Worm (Caenorhabditis elegans) whole organism, young adult: ENCODE results near the gene C05E7.3.

Experiments
- C06A6.2 ChIP-seq: fragments of 200-800 bp; sonication (Bioruptor generic); conservative IDR thresholded peaks from 2 replicates; pipeline ENCODE4 v1.3.6; 2022; ENCODE audit warnings: missing genetic modification characterization, missing compliant biosample characterization
- F22D6.2 ChIP-seq: sonication (generic microtip); optimal IDR thresholded peaks from 2 replicates; lab custom pipeline; 2016; ENCODE audit warnings: mild to moderate bottlenecking, missing genetic modification characterization, missing compliant biosample characterization
- F49E8.2 ChIP-seq: sonication (generic microtip); optimal IDR thresholded peaks from 3 replicates; lab custom pipeline; 2017; ENCODE audit warnings: missing genetic modification characterization, mild to moderate bottlenecking, missing compliant biosample characterization, antibody characterized with exemption, moderate library complexity; ENCODE audit not compliant: insufficient read depth
- Y79H2A.3 ChIP-seq: fragments of 200-800 bp; sonication (Bioruptor generic); conservative IDR thresholded peaks from 2 replicates; pipeline ENCODE4 v1.3.6; 2022; ENCODE audit warnings: missing genetic modification reagents, missing genetic modification characterization, missing compliant biosample characterization
- ama-1 ChIP-seq, 3 experiments: fragments of 150-350 bp in 1 of 3; sonication (generic microtip) in 2 of 3; optimal IDR thresholded peaks; 2 replicates each; lab custom pipeline; 2014 to 2018; ENCODE audit warnings: missing biosample characterization in 2 of 3, missing genetic modification characterization in 2 of 3, missing genetic modification reagents in 2 of 3
- attf-6 ChIP-seq: fragments of 200-800 bp; sonication (Bioruptor generic); IDR thresholded peaks from 2 replicates; pipeline ENCODE4 v1.3.6; 2022; ENCODE audit warnings: missing genetic modification reagents, missing genetic modification characterization, missing compliant biosample characterization
- ccch-3 ChIP-seq: fragments of 200-800 bp; sonication (Bioruptor generic); optimal IDR thresholded peaks from 2 replicates; lab custom pipeline; 2018; ENCODE audit warnings: mild to moderate bottlenecking, missing genetic modification characterization, missing compliant biosample characterization
- cebp-1 ChIP-seq, 2 experiments: fragments of 200-800 bp in 1 of 2; sonication (Bioruptor generic) in 1 of 2; sonication (generic microtip) in 1 of 2; IDR thresholded peaks in 1 of 2; optimal IDR thresholded peaks in 1 of 2; 2 replicates each; pipeline versions ENCODE4 v1.3.6 to Lab custom; 2017 to 2022; ENCODE audit warnings: missing compliant biosample characterization in 2 of 2, missing genetic modification characterization in 2 of 2, mild to moderate bottlenecking in 1 of 2, missing genetic modification reagents in 1 of 2, moderate library complexity in 1 of 2
- cebp-2 ChIP-seq: fragments of 200-800 bp; sonication (Bioruptor generic); IDR thresholded peaks from 2 replicates; pipeline ENCODE4 v1.3.6; 2022; ENCODE audit warnings: missing genetic modification characterization, missing compliant biosample characterization
- ceh-27 ChIP-seq: fragments of 200-800 bp; sonication (Bioruptor generic); optimal IDR thresholded peaks from 2 replicates; lab custom pipeline; 2018; ENCODE audit warnings: mild to moderate bottlenecking, missing genetic modification characterization, moderate library complexity, missing compliant biosample characterization
- dox-1 ChIP-seq: fragments of 200-800 bp; sonication (Bioruptor generic); IDR thresholded peaks from 2 replicates; pipeline ENCODE4 v1.3.6; 2022; ENCODE audit warnings: missing genetic modification reagents, missing genetic modification characterization, missing compliant biosample characterization
- dpff-1 ChIP-seq: sonication (generic microtip); optimal IDR thresholded peaks from 2 replicates; lab custom pipeline; 2017; ENCODE audit warnings: mild to moderate bottlenecking, missing genetic modification characterization, missing compliant biosample characterization
- ets-4 ChIP-seq: fragments of 200-800 bp; sonication (Bioruptor generic); optimal IDR thresholded peaks from 2 replicates; lab custom pipeline; 2018; ENCODE audit warnings: mild to moderate bottlenecking, missing genetic modification characterization, missing compliant biosample characterization
- gei-17 ChIP-seq: fragments of 200-800 bp; sonication (Bioruptor generic); optimal IDR thresholded peaks from 2 replicates; lab custom pipeline; 2018; ENCODE audit warnings: mild to moderate bottlenecking, missing genetic modification characterization, missing compliant biosample characterization
- hrde-1 ChIP-seq: sonication (generic microtip); optimal IDR thresholded peaks from 2 replicates; lab custom pipeline; 2016; ENCODE audit warnings: missing genetic modification characterization, mild to moderate bottlenecking, missing compliant biosample characterization, moderate library complexity, missing genotype, missing genetic modification reagents, borderline replicate concordance
- lin-35 ChIP-seq, 3 experiments: fragments of 150-350 bp in 2 of 3; sonication (generic microtip) in 1 of 3; optimal IDR thresholded peaks; 2 replicates each; lab custom pipeline; 2014 to 2018; ENCODE audit warnings: missing biosample characterization in 3 of 3, missing genetic modification characterization in 3 of 3, missing genetic modification reagents in 3 of 3
- madf-3 ChIP-seq: fragments of 200-800 bp; sonication (Bioruptor generic); IDR thresholded peaks from 2 replicates; pipeline ENCODE4 v1.3.6; 2022; ENCODE audit warnings: missing genetic modification reagents, missing genetic modification characterization, missing compliant biosample characterization
- nhr-120 ChIP-seq: fragments of 200-800 bp; sonication (Bioruptor generic); IDR thresholded peaks from 2 replicates; pipeline ENCODE4 v1.3.6; 2022; ENCODE audit warnings: missing genetic modification characterization, missing compliant biosample characterization
- nhr-80 ChIP-seq: sonication (generic microtip); optimal IDR thresholded peaks from 2 replicates; lab custom pipeline; 2016; ENCODE audit warnings: missing genetic modification characterization, missing compliant biosample characterization
- nhr-90 ChIP-seq: sonication (generic microtip); optimal IDR thresholded peaks from 2 replicates; lab custom pipeline; 2016; ENCODE audit warnings: missing genotype, mild to moderate bottlenecking, missing genetic modification characterization, missing compliant biosample characterization
- rpc-1 ChIP-seq, 2 experiments: fragments of 150-350 bp in 1 of 2; sonication (generic microtip) in 1 of 2; optimal IDR thresholded peaks; 2 replicates each; lab custom pipeline; 2014 to 2018; ENCODE audit warnings: missing biosample characterization in 1 of 2, missing genetic modification characterization in 1 of 2, missing genetic modification reagents in 1 of 2, missing genotype in 1 of 2
- sea-2 ChIP-seq: fragments of 200-800 bp; sonication (Bioruptor generic); IDR thresholded peaks from 2 replicates; pipeline ENCODE4 v1.3.6; 2022; ENCODE audit warnings: missing genetic modification characterization, missing compliant biosample characterization
- snpc-1.3 ChIP-seq: sonication (generic microtip); optimal IDR thresholded peaks from 2 replicates; lab custom pipeline; 2017; ENCODE audit warnings: missing genetic modification characterization, mild to moderate bottlenecking, missing compliant biosample characterization, antibody characterized with exemption, moderate library complexity, missing genotype, missing genetic modification reagents; ENCODE audit not compliant: insufficient read depth
- sptf-2 ChIP-seq: fragments of 200-800 bp; sonication (Bioruptor generic); optimal IDR thresholded peaks from 2 replicates; lab custom pipeline; 2018; ENCODE audit warnings: mild to moderate bottlenecking, missing genetic modification characterization, missing compliant biosample characterization
- unc-130 ChIP-seq: sonication (generic microtip); optimal IDR thresholded peaks from 2 replicates; lab custom pipeline; 2016; ENCODE audit warnings: missing genetic modification reagents, missing genetic modification characterization, missing compliant biosample characterization
- ztf-18 ChIP-seq: sonication (generic microtip); optimal IDR thresholded peaks from 2 replicates; lab custom pipeline; 2016; ENCODE audit warnings: missing genotype, mild to moderate bottlenecking, missing genetic modification characterization, missing compliant biosample characterization
- ztf-28 ChIP-seq: fragments of 200-800 bp; sonication (Bioruptor generic); IDR thresholded peaks from 2 replicates; pipeline ENCODE4 v1.3.6; 2022; ENCODE audit warnings: missing genetic modification reagents, missing genetic modification characterization, missing compliant biosample characterization

C05E7.3 gene

DNA sequence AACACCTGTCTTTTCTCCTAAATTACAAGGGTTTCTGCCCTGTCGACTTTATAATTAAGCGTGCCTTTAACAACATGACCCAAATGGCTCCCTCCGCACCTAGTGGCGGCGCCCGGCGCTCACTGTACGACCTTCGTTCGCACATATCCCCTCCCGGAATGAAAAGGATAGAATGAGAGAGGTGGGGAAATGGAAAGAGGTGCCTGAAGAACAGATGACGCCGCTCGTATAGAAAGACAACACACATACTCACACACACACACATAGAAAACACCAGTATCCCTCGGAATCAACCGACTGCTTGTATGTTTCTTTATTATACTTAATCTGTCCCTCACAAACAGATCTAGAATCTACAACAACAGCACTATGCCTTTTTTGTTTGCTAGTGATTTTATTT lies 36.5 kb downstream of the C05E7.3 start:
- TF ChIP-seq madf-3 (GFP tag; lab: Robert Waterston, UW) (0 out of 2 replicates have a peak, but pooled peaks have one; percentile 30), F22D6.2 (tag; lab: Kevin White, UChicago) (no peak)

DNA sequence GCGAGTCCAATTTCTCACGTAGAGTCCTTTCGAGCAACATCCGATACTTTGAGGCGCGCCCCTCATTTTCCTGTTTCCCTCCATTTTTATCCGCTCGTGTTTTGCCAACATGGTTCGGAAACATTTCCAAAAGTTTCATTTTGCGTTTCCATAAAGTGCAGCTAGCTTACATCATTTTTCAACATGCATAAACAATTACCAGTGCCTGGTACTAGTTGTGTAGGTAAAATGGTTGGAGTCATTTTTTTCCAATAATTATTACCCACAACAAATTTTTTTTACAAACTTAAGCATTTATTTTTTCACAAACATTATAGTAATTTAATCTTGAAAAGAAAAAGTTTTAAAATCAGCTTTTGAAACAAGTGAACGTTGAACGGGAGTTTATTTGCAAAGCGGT lies 37.7 kb downstream of the C05E7.3 start:
- TF ChIP-seq cebp-2, result no peak
- TF ChIP-seq, all 124 proteins: peak for 0

DNA sequence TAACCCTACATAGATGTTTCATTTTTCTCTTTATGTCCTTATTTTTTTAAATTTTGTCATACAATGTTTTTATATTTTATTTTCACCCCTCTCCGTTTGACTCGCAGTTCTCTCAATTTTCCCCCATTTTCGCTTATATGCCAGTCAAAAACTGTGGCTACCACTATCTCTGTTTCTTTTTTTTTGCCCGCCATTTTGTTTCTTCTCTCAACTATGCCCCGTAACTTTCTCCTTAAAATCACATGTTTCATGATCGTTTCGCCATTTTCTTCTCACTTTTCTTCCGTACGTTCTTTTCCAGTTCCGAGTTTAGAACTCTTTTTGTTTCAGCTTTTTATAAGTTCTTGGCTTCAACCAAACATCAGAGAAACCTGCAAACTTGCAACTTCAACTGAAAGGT lies 38.9 kb downstream of the C05E7.3 start, which contains the start of gene pqn-18:
Gene pqn-18 (plus strand): TSS at position 331 of the 400 bp plus-strand sequence.
- TF ChIP-seq Y79H2A.3 (GFP tag; lab: Robert Waterston, UW), result no peak
- TF ChIP-seq F49E8.2, result no peak
- no peak for TF ChIP-seq sptf-2 (GFP tag; lab: Kevin White, UChicago)
- TF ChIP-seq cebp-1 (GFP tag; IDR thresholded peaks at IDR 0.05; lab: Robert Waterston, UW), result no peak
- TF ChIP-seq cebp-1 (tag; optimal IDR thresholded peaks at IDR 0.05; lab: Kevin White, UChicago), result peak; percentile 34
- TF ChIP-seq nhr-80 (tag; lab: Kevin White, UChicago), result peak; percentile 85
- no peak for TF ChIP-seq lin-35 (GFP tag; optimal IDR thresholded peaks at IDR 0.05; lab: Kevin White, UChicago)
- TF ChIP-seq C06A6.2 (GFP tag; lab: Robert Waterston, UW), result no peak

DNA sequence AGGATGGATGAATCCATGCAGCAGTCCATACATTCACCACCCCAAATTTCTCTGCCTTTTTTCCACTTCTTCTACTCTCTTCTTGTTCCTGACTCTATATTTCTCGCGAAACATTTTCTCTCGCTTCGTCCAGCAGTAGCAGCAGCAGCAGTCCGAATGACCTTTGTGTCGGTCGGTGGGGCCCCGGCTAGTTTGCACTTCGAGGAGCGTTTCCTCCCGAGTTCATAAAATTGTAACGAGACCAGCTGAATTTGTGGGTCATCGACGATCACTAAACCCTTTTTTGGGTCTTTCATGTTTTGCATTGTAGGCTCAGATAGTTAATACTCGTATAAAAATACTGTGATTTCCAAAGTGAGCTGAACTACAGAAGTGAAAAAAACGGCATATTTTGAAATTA lies 42.6 kb downstream of the C05E7.3 start:
- TF ChIP-seq rpc-1 (optimal IDR thresholded peaks at IDR 0.05; lab: Kevin White, UChicago), result no peak
- no peak for TF ChIP-seq rpc-1 (tag; optimal IDR thresholded peaks at IDR 0.05; lab: Kevin White, UChicago)

DNA sequence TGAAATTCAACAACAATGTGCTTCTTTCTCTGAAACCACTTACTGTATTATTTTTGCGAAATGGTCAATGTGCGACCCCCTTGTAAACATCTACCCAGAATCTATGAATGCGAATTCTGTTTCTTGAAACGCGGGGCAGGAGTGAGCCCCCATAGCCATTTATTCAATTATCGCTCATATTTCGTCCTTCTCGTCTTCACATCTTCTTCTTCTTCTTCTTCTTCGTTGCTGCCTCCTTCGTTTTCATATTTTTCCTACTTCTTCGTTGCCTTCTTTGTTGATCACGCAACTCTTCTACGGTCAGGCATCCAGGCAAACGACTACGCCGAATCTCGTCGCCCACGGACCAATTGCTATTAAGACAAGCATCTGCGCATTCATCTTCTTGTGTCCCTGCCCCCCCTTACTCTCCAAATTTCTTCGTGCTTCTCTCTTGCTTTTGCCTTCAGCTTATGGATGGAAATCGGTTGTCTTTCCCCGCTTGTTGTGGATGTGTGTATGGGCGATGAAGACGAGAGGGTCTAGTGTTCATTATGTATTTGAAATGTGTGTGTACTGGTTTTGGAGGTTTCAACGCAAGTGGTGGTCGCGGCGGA lies 44.3 kb downstream of the C05E7.3 start:
- TF ChIP-seq ceh-27, result peak; percentile 15
- TF ChIP-seq sea-2 (GFP tag; lab: Robert Waterston, UW), result no peak
- TF ChIP-seq ets-4 (GFP tag; lab: Kevin White, UChicago), result no peak
- no peak for TF ChIP-seq hrde-1 (tag; lab: Kevin White, UChicago)
- no peak for TF ChIP-seq lin-35 (GFP tag; optimal IDR thresholded peaks at IDR 0.05; lab: Kevin White, UChicago)
- TF ChIP-seq snpc-1.3 (tag; lab: Kevin White, UChicago), result no peak
- no peak for TF ChIP-seq ztf-28

DNA sequence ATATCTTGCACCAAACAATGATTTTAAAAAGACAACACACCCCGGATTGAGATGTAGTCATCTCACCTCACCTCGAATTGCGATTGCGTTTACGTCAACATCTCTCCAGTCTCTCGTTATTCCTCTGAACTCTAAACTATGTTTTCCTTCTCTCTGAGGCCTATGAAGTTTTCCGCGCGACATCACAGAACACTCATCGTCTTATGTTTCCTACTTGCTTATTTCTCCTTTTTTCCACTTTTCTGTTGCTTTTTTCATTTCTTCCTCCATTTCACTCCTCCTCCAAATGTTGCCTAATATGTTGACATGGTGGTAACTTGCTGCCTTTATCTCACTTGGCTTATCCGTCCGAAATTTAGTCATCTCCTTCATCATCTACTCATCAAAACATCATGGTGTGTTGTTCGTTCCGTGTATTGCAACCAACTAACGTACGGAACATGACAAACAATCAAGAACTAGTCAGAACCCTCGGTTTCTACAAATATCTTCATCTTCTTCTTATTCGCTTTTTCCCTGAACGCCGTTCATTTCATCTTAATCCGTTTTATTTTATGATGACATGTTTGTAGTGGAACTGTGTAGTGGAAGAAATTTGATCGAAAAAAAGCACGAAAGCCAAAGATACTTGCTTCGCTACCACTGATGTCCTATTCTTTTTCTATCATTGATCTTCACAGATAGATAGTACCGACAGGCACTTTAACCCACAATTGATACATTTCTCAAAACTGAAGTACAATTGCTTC lies 47.1 kb downstream of the C05E7.3 start:
- TF ChIP-seq nhr-90 (tag; lab: Kevin White, UChicago) (no peak), attf-6 (GFP tag; lab: Robert Waterston, UW) (no peak), gei-17 (GFP tag; lab: Kevin White, UChicago) (no peak), rpc-1 (optimal IDR thresholded peaks at IDR 0.05; lab: Kevin White, UChicago) (no peak), rpc-1 (tag; optimal IDR thresholded peaks at IDR 0.05; lab: Kevin White, UChicago) (no peak), F22D6.2 (tag; lab: Kevin White, UChicago) (no peak), ama-1 (optimal IDR thresholded peaks at IDR 0.05; lab: Kevin White, UChicago) (no peak), ama-1 (GFP tag; optimal IDR thresholded peaks at IDR 0.05; lab: Kevin White, UChicago) (no peak), dpff-1 (tag; lab: Kevin White, UChicago) (no peak), nhr-120 (GFP tag; lab: Robert Waterston, UW) (no peak), unc-130 (no peak), ztf-18 (tag; lab: Kevin White, UChicago) (no peak), dox-1 (GFP tag; lab: Robert Waterston, UW) (no peak), ccch-3 (GFP tag; lab: Kevin White, UChicago) (no peak)
